Worm (Caenorhabditis elegans): ENCODE data around the gene str-208.

str-208 gene

DNA sequence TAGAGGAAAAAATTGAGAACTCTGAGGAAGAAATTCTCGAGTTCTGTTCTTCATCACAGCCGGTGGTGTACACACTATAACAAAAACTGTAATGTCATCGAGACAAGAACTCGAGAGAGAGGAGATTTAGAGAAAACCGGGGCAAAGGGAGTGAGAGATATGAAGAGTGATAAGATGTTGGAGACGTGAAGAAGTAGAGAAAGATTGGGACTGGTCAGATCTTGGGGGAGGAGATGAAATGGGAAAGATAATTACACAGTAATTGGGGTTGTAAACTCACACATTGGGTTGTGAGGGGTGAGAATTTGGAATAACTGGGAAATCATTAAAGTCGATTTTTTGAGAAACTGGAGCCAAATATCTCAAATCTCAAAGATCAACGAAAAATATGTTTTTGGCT lies 9.2 kb downstream of the str-208 start:
- TF ChIP-seq nfya-1 (tag; optimal IDR thresholded peaks at IDR 0.05; ENCODE audit: insufficient read depth) (peak; percentile 55), nhr-23 (tag; optimal IDR thresholded peaks at IDR 0.05) (peak; percentile 38), hmg-11 (tag; optimal IDR thresholded peaks at IDR 0.05) (peak; percentile 15), lsy-12 (tag; optimal IDR thresholded peaks at IDR 0.05) (no peak), elt-1 (tag; optimal IDR thresholded peaks at IDR 0.05) (peak; percentile 80), fkh-10 (GFP tag; optimal IDR thresholded peaks at IDR 0.05) (no peak)

DNA sequence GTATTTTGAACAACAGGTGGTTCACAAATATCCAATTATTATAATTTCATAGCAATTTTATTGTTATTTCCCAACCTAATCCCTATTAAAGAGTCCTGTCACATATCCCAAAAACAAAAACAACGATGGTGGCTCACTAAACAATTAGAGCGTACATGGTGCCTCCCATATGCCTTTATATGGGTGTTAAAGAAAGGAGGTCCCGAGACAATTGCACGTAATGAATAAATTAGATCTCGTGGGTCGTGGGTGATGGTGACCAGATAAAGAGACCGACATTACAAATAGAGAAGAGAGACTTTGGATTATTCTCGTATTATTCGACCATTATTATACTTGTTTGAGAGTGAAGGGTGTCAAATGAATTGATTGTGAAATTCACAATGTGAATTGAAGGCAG lies 10.6 kb downstream of the str-208 start:
- no peak for TF ChIP-seq ceh-9 (tag; optimal IDR thresholded peaks at IDR 0.05)
- TF ChIP-seq pha-4 (tag; optimal IDR thresholded peaks at IDR 0.05), result no peak
- TF ChIP-seq sea-2 (GFP tag; optimal IDR thresholded peaks at IDR 0.05), result no peak
- no peak for TF ChIP-seq unc-62 (GFP tag; optimal IDR thresholded peaks at IDR 0.05)
- TF ChIP-seq lin-39 (tag; optimal IDR thresholded peaks at IDR 0.05), result no peak
- no peak for TF ChIP-seq elt-3 (tag; optimal IDR thresholded peaks at IDR 0.05)
- TF ChIP-seq ama-1 (optimal IDR thresholded peaks at IDR 0.05), result no peak
- TF ChIP-seq nhr-23 (tag; optimal IDR thresholded peaks at IDR 0.05), result no peak
- no peak for TF ChIP-seq nfya-1 (tag; optimal IDR thresholded peaks at IDR 0.05; ENCODE audit: insufficient read depth)
- TF ChIP-seq daf-12 (tag; optimal IDR thresholded peaks at IDR 0.05), result no peak
- TF ChIP-seq hmg-11 (tag; optimal IDR thresholded peaks at IDR 0.05), result no peak
- no peak for TF ChIP-seq unc-39 (tag; optimal IDR thresholded peaks at IDR 0.05)
- TF ChIP-seq skn-1 (tag; optimal IDR thresholded peaks at IDR 0.05), result no peak
- TF ChIP-seq nhr-237 (tag; optimal IDR thresholded peaks at IDR 0.05), result no peak
- TF ChIP-seq snpc-4 (tag; optimal IDR thresholded peaks at IDR 0.05), result no peak

DNA sequence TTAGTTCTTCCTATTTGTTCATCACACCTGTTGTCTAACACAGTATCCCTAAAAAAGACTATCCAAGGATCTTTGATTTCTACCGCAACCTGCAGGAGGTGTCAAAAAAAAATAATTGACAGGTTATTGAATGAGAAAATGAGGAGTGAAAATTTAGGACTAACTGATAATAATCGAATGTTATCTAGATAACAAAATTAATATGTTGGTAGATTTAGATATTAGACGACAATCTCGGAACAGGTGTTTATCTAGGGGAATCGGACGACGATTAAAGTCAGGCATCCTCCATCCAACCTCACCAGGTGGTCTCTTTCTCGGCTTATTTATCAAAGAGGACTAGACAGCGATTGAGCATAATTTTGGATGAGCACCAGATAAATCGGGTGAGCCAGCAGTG lies 12.1 kb downstream of the str-208 start:
- TF ChIP-seq zag-1 (tag; optimal IDR thresholded peaks at IDR 0.05) (no peak), nhr-25 (tag; optimal IDR thresholded peaks at IDR 0.05) (no peak), lsy-12 (tag; optimal IDR thresholded peaks at IDR 0.05) (no peak)

DNA sequence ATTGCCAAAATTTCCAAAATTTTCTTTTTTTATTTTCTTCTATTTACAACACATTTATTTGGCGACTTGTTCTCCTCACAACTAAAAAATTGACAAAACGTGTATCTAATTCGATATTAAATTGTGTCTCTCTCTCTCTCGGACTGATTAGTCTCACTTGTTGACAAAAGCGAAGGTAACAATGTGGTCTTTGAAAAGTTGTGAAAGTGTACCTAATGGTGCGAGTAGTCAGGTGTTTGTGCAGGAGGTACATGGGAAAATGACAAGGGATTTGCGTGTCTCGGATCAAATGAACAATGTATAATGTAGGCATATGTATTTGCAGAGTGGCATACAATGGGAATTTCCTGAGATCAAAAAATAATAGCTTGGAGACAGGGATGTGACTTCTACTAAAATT lies 12.9 kb downstream of the str-208 start:
- TF ChIP-seq R02D3.7 (tag; optimal IDR thresholded peaks at IDR 0.05), result no peak
- TF ChIP-seq pha-4 (tag; optimal IDR thresholded peaks at IDR 0.05), result peak; percentile 87
- TF ChIP-seq mdl-1 (tag; optimal IDR thresholded peaks at IDR 0.05), result no peak
- no peak for TF ChIP-seq ztf-11 (tag; optimal IDR thresholded peaks at IDR 0.05)
- TF ChIP-seq ztf-4 (tag; optimal IDR thresholded peaks at IDR 0.05), result no peak
- TF ChIP-seq nhr-67 (tag; optimal IDR thresholded peaks at IDR 0.05), result no peak
- no peak for TF ChIP-seq jun-1 (tag; optimal IDR thresholded peaks at IDR 0.05)
- TF ChIP-seq ceh-9 (tag; optimal IDR thresholded peaks at IDR 0.05), result no peak
- TF ChIP-seq pqm-1 (tag; optimal IDR thresholded peaks at IDR 0.05), result peak; percentile 14
- TF ChIP-seq ceh-28 (tag; optimal IDR thresholded peaks at IDR 0.05), result no peak
- TF ChIP-seq nhr-25 (tag; optimal IDR thresholded peaks at IDR 0.05), result no peak
- no peak for TF ChIP-seq nhr-237 (tag; optimal IDR thresholded peaks at IDR 0.05)

DNA sequence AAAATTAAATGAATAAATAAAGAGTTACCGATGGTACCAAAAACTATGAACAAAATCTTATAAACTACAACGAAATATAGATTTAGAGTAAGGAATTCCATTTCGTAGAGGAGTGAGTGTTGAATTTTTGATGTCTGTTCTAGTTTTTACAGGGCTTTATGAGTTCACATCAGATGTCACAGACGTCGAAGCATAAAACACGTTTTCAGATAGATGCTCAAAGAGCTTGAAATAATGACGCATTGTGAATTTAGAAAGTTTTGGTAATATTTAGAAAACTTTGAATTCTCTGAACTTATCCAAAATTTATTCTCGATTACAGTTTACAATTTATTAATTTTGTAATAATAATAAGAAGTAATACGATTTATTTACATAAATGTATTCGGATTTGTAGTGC lies 16.3 kb downstream of the str-208 start, which contains the start of gene srsx-9:
Gene srsx-9 (minus strand): TSS at position 101 of the 400 bp plus-strand sequence.
- TF ChIP-seq lsy-12 (tag; optimal IDR thresholded peaks at IDR 0.05) (no peak), snpc-4 (tag; optimal IDR thresholded peaks at IDR 0.05) (no peak), elt-1 (tag; optimal IDR thresholded peaks at IDR 0.05) (no peak), daf-12 (tag; optimal IDR thresholded peaks at IDR 0.05) (no peak)

DNA sequence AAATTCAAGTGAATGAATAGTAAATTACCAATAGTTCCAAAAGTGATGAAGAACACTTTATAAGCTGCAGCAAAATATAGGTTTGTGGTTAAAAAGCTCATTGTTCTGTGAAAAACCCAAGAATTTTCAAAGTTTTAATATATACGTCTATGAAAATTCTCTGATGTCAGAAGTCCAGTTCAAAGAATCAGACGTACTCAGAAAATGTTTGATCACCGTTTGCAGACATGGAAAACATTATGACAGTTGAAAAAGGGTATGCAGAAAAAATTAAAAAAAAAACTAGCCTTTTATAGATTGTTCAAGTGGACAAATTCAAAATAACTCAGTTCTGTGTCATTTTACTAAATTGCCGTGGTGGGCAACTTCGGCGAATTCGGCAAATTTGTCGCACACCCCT lies 18.0 kb downstream of the str-208 start, which contains the start of gene srsx-10:
Gene srsx-10 (minus strand): TSS at position 101 of the 400 bp plus-strand sequence.
- TF ChIP-seq fos-1 (tag; optimal IDR thresholded peaks at IDR 0.05) (no peak), nhr-77 (tag; optimal IDR thresholded peaks at IDR 0.05) (no peak), nhr-76 (tag; optimal IDR thresholded peaks at IDR 0.05) (no peak), nhr-23 (tag; optimal IDR thresholded peaks at IDR 0.05) (no peak), pqm-1 (tag; optimal IDR thresholded peaks at IDR 0.05) (no peak), fkh-10 (GFP tag; optimal IDR thresholded peaks at IDR 0.05) (no peak), nhr-28 (tag; optimal IDR thresholded peaks at IDR 0.05) (no peak), nhr-11 (tag; optimal IDR thresholded peaks at IDR 0.05) (no peak), eor-1 (tag; optimal IDR thresholded peaks at IDR 0.05) (no peak)
